Fruit fly (Drosophila melanogaster) whole organism, embryonic: ENCODE data around the gene CG6040.

Experiments used
- Adf1 ChIP-seq: fragments of 200-800 bp; sonication (Bioruptor generic); IDR thresholded peaks from 2 replicates; pipeline ENCODE4 v1.3.6; 2022; ENCODE audit warnings: missing biosample characterization, missing genetic modification characterization
- CG10209 ChIP-seq: fragments of 200-800 bp; sonication (Bioruptor generic); optimal IDR thresholded peaks from 3 replicates; lab custom pipeline; 2017; ENCODE audit warnings: missing biosample characterization, mild to moderate bottlenecking, missing genetic modification characterization, missing genetic modification reagents
- CG10543 ChIP-seq: fragments of 200-800 bp; sonication (Bioruptor generic); optimal IDR thresholded peaks from 3 replicates; lab custom pipeline; 2017; ENCODE audit warnings: missing biosample characterization, mild to moderate bottlenecking, missing genetic modification characterization, moderate library complexity
- CG10654 ChIP-seq: fragments of 200-800 bp; sonication (Bioruptor generic); optimal IDR thresholded peaks from 2 replicates; lab custom pipeline; 2016; ENCODE audit warnings: missing biosample characterization, missing genetic modification characterization
- CG11696 ChIP-seq: fragments of 200-800 bp; sonication (Bioruptor generic); IDR thresholded peaks from 2 replicates; pipeline ENCODE4 v1.3.6; 2022; ENCODE audit warnings: missing biosample characterization, missing genetic modification characterization
- CG12155 ChIP-seq: fragments of 200-800 bp; sonication (Bioruptor generic); optimal IDR thresholded peaks from 3 replicates; lab custom pipeline; 2016; ENCODE audit warnings: missing biosample characterization, missing genetic modification characterization
- CG12219 ChIP-seq: fragments of 200-800 bp; sonication (Bioruptor generic); optimal IDR thresholded peaks from 3 replicates; lab custom pipeline; 2018; ENCODE audit warnings: missing biosample characterization, mild to moderate bottlenecking, missing genetic modification characterization
- CG13123 ChIP-seq: fragments of 200-800 bp; sonication (Bioruptor generic); optimal IDR thresholded peaks from 2 replicates; lab custom pipeline; 2016; ENCODE audit warnings: missing biosample characterization, missing genetic modification characterization
- CG13775 ChIP-seq: fragments of 200-800 bp; sonication (Bioruptor generic); optimal IDR thresholded peaks from 3 replicates; lab custom pipeline; 2017; ENCODE audit warnings: missing biosample characterization, mild to moderate bottlenecking, missing genetic modification characterization
- CG14860 ChIP-seq: fragments of 200-800 bp; sonication (Bioruptor generic); IDR thresholded peaks from 3 replicates; pipeline ENCODE4 v1.3.6; 2022; ENCODE audit warnings: missing biosample characterization, missing genetic modification characterization; ENCODE audit not compliant: partially characterized antibody
- CG14965 ChIP-seq: fragments of 200-800 bp; sonication (Bioruptor generic); optimal IDR thresholded peaks from 2 replicates; lab custom pipeline; 2016; ENCODE audit warnings: missing biosample characterization, missing genetic modification characterization, borderline replicate concordance
- CG17186 ChIP-seq: fragments of 200-800 bp; sonication (Bioruptor generic); optimal IDR thresholded peaks from 3 replicates; lab custom pipeline; 2017; ENCODE audit warnings: missing biosample characterization, missing genetic modification reagents, missing genetic modification characterization
- CG1792 ChIP-seq: fragments of 200-800 bp; sonication (Bioruptor generic); optimal IDR thresholded peaks from 2 replicates; lab custom pipeline; 2016; ENCODE audit warnings: missing biosample characterization, missing genetic modification characterization
- CG18764 ChIP-seq: fragments of 200-800 bp; sonication (Bioruptor generic); optimal IDR thresholded peaks from 3 replicates; lab custom pipeline; 2016; ENCODE audit warnings: missing biosample characterization, missing genetic modification characterization
- CG31365 ChIP-seq: fragments of 200-800 bp; sonication (Bioruptor generic); optimal IDR thresholded peaks from 2 replicates; lab custom pipeline; 2018; ENCODE audit warnings: missing biosample characterization, mild to moderate bottlenecking, missing genetic modification characterization
- CG31441 ChIP-seq: fragments of 200-800 bp; sonication (Bioruptor generic); IDR thresholded peaks from 2 replicates; pipeline ENCODE4 v1.3.6; 2022; ENCODE audit warnings: missing biosample characterization, missing genetic modification characterization
- CG4424 ChIP-seq: fragments of 200-800 bp; sonication (Bioruptor generic); optimal IDR thresholded peaks from 3 replicates; lab custom pipeline; 2016; ENCODE audit warnings: missing biosample characterization, missing genetic modification characterization
- CG4617 ChIP-seq: fragments of 200-800 bp; sonication (Bioruptor generic); optimal IDR thresholded peaks from 3 replicates; lab custom pipeline; 2016; ENCODE audit warnings: missing biosample characterization, missing genetic modification characterization, borderline replicate concordance
- CG6791 ChIP-seq: fragments of 200-800 bp; sonication (Bioruptor generic); IDR thresholded peaks from 3 replicates; pipeline ENCODE4 v1.3.6; 2022; ENCODE audit warnings: missing biosample characterization, missing genetic modification characterization; ENCODE audit not compliant: partially characterized antibody
- CHES-1-like ChIP-seq: fragments of 200-800 bp; sonication (Bioruptor generic); optimal IDR thresholded peaks from 2 replicates; lab custom pipeline; 2016; ENCODE audit warnings: missing biosample characterization, missing genetic modification characterization
- CkIIα-i1 ChIP-seq: fragments of 200-800 bp; sonication (Bioruptor generic); IDR thresholded peaks from 2 replicates; pipeline ENCODE4 v1.3.6; 2022; ENCODE audit warnings: missing biosample characterization, missing genetic modification characterization
- D19B ChIP-seq: fragments of 200-800 bp; sonication (Bioruptor generic); optimal IDR thresholded peaks from 2 replicates; lab custom pipeline; 2017; ENCODE audit warnings: missing biosample characterization, mild to moderate bottlenecking, missing genetic modification characterization
- Dbx ChIP-seq: fragments of 200-800 bp; sonication (Bioruptor generic); IDR thresholded peaks from 3 replicates; pipeline ENCODE4 v1.3.6; 2022; ENCODE audit warnings: missing biosample characterization, missing genetic modification characterization
- Fer1 ChIP-seq: fragments of 200-800 bp; sonication (Bioruptor generic); optimal IDR thresholded peaks from 2 replicates; lab custom pipeline; 2017; ENCODE audit warnings: missing biosample characterization, mild to moderate bottlenecking, missing genetic modification characterization
- Fer3 ChIP-seq: fragments of 200-800 bp; sonication (Bioruptor generic); optimal IDR thresholded peaks from 2 replicates; lab custom pipeline; 2018; ENCODE audit warnings: missing biosample characterization, mild to moderate bottlenecking, missing genetic modification characterization, moderate library complexity
- H15 ChIP-seq: fragments of 200-800 bp; sonication (Bioruptor generic); IDR thresholded peaks from 3 replicates; pipeline ENCODE4 v1.3.6; 2022; ENCODE audit warnings: missing biosample characterization, missing genetic modification characterization
- Hr3 ChIP-seq: fragments of 200-800 bp; sonication (Bioruptor generic); optimal IDR thresholded peaks from 3 replicates; lab custom pipeline; 2016; ENCODE audit warnings: missing biosample characterization, missing genetic modification characterization
- Lhr ChIP-seq: fragments of 200-800 bp; sonication (Bioruptor generic); optimal IDR thresholded peaks from 3 replicates; lab custom pipeline; 2017; ENCODE audit warnings: mild to moderate bottlenecking, missing biosample characterization, missing genetic modification reagents, missing genetic modification characterization
- Lim3 ChIP-seq: fragments of 200-800 bp; sonication (Bioruptor generic); IDR thresholded peaks from 2 replicates; pipeline ENCODE4 v1.3.6; 2022; ENCODE audit warnings: missing biosample characterization, missing genetic modification characterization
- MBD-R2 ChIP-seq: fragments of 200-800 bp; sonication (Bioruptor generic); IDR thresholded peaks from 2 replicates; pipeline ENCODE4 v1.3.6; 2022; ENCODE audit warnings: missing biosample characterization, missing genetic modification characterization
- Myb ChIP-seq: fragments of 200-800 bp; sonication (Bioruptor generic); optimal IDR thresholded peaks from 2 replicates; lab custom pipeline; 2016; ENCODE audit warnings: missing biosample characterization, missing genetic modification characterization
- abd-A ChIP-seq: fragments of 200-800 bp; sonication (Bioruptor generic); optimal IDR thresholded peaks from 3 replicates; lab custom pipeline; 2019; ENCODE audit warnings: missing biosample characterization, mild to moderate bottlenecking, missing genetic modification characterization, moderate library complexity
- al ChIP-seq: fragments of 200-800 bp; sonication (Bioruptor generic); IDR thresholded peaks from 2 replicates; pipeline ENCODE4 v1.3.6; 2022; ENCODE audit warnings: missing biosample characterization, missing genetic modification characterization
- crc ChIP-seq: fragments of 200-800 bp; sonication (Bioruptor generic); optimal IDR thresholded peaks from 2 replicates; lab custom pipeline; 2016; ENCODE audit warnings: missing biosample characterization, missing genetic modification characterization
- emc ChIP-seq: fragments of 200-800 bp; sonication (Bioruptor generic); optimal IDR thresholded peaks from 2 replicates; lab custom pipeline; 2016; ENCODE audit warnings: missing biosample characterization, missing genetic modification characterization
- hb ChIP-seq: fragments of 200-800 bp; sonication (Bioruptor generic); IDR thresholded peaks from 3 replicates; pipeline ENCODE4 v1.3.6; 2022; ENCODE audit warnings: missing biosample characterization, missing genetic modification characterization; ENCODE audit not compliant: partially characterized antibody
- lmd ChIP-seq: fragments of 200-800 bp; sonication (Bioruptor generic); IDR thresholded peaks from 2 replicates; pipeline ENCODE4 v1.3.6; 2022; ENCODE audit warnings: missing biosample characterization, missing genetic modification characterization
- lov ChIP-seq, 2 experiments: fragments of 200-800 bp in 1 of 2; fragments of >200 bp in 1 of 2; sonication (Bioruptor generic) in 1 of 2; IDR thresholded peaks in 1 of 2; optimal IDR thresholded peaks in 1 of 2; 2 replicates in 1 of 2; 3 replicates in 1 of 2; pipeline versions ENCODE4 v1.3.6 to Lab custom; 2017 to 2022; ENCODE audit warnings: missing biosample characterization in 1 of 2, missing genetic modification characterization in 1 of 2
- onecut ChIP-seq: fragments of 200-800 bp; sonication (Bioruptor generic); IDR thresholded peaks from 2 replicates; pipeline ENCODE4 v1.3.6; 2022; ENCODE audit warnings: missing biosample characterization, missing genetic modification characterization
- pfk ChIP-seq: fragments of 200-800 bp; sonication (Bioruptor generic); optimal IDR thresholded peaks from 2 replicates; lab custom pipeline; 2018; ENCODE audit warnings: missing biosample characterization, mild to moderate bottlenecking, missing genetic modification characterization, moderate library complexity
- pho ChIP-seq: fragments of 200-800 bp; sonication (Bioruptor generic); optimal IDR thresholded peaks from 2 replicates; lab custom pipeline; 2016; ENCODE audit warnings: missing biosample characterization, missing genetic modification characterization
- pzg ChIP-seq: fragments of 200-800 bp; sonication (Bioruptor generic); optimal IDR thresholded peaks from 3 replicates; lab custom pipeline; 2018; ENCODE audit warnings: missing biosample characterization, mild to moderate bottlenecking, missing genetic modification characterization, moderate library complexity
- salm ChIP-seq: fragments of 200-800 bp; sonication (Bioruptor generic); optimal IDR thresholded peaks from 2 replicates; lab custom pipeline; 2018; ENCODE audit warnings: missing biosample characterization, mild to moderate bottlenecking, missing genetic modification characterization
- sima ChIP-seq: fragments of 200-800 bp; sonication (Bioruptor generic); optimal IDR thresholded peaks from 2 replicates; lab custom pipeline; 2016; ENCODE audit warnings: missing biosample characterization, missing genetic modification characterization
- sug ChIP-seq: fragments of 200-800 bp; optimal IDR thresholded peaks from 2 replicates; lab custom pipeline; 2019; ENCODE audit warnings: missing biosample characterization, mild to moderate bottlenecking, missing genetic modification characterization, moderate library complexity
- tna ChIP-seq: fragments of 200-800 bp; sonication (Bioruptor generic); IDR thresholded peaks from 2 replicates; pipeline ENCODE4 v1.3.6; 2022; ENCODE audit warnings: missing biosample characterization, missing genetic modification characterization; ENCODE audit not compliant: partially characterized antibody
- vvl ChIP-seq: fragments of 200-800 bp; sonication (Bioruptor generic); IDR thresholded peaks from 2 replicates; pipeline ENCODE4 v1.3.6; 2022; ENCODE audit warnings: missing biosample characterization, missing genetic modification characterization
- wor ChIP-seq: fragments of 200-800 bp; sonication (Bioruptor generic); IDR thresholded peaks from 2 replicates; pipeline ENCODE4 v1.3.6; 2022; ENCODE audit warnings: missing biosample characterization, missing genetic modification characterization
- zfh1 ChIP-seq: fragments of 200-800 bp; sonication (Bioruptor generic); IDR thresholded peaks from 3 replicates; pipeline ENCODE4 v1.3.6; 2022; ENCODE audit warnings: missing biosample characterization, missing genetic modification characterization

CG6040 gene

DNA sequence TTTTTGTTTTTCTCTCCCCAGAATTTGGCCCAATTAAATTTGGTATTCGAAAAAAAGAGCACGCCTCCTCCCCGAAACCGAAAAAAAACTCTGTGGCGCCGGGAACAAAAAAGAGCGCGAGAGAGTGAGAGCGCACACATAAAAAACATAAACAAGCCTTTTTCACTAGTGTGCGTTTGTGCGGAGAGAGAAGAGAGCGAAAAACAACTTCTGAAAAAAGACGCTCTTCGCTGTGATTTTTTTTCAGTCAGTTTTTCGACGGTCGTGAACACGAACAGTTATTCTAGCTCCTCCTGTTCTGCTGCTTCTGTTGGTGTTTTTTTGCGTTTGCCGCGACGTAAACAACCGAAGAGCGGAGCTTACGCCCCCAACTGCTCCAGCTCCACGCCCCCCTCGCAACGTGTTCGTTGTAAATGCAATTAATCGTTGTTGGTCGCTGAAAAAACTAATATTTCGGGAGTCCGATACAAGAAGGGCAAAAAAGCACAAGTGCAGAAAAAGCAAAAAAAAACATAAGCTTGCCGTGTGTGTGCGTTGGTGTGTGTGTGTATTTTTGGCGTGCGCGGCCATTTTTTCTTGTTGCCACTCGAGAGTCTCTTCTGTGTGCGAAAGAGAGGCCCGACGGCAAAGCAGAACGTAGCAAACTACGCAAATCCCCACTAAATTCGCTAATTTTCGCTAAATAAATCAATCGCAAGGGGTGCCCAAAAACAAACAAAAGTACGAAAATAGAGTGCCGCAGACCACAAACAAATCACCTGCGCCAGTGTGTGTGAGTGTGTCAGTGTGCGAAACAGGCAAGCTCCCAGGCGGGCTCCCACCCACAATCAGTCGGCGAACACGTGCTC lies 67.4 kb downstream of the CG6040 start, which contains the start of gene sqz (continued):
- TF ChIP-seq sug: no peak
- TF ChIP-seq vvl (GFP tag; lab: Robert Waterston, UW): peak; percentile 45
- no peak for TF ChIP-seq CG14860 (GFP tag; lab: Robert Waterston, UW)
- no peak for TF ChIP-seq tna (GFP tag; lab: Robert Waterston, UW)
- no peak for TF ChIP-seq lmd (GFP tag; lab: Robert Waterston, UW)
- no peak for TF ChIP-seq Lhr (GFP tag; lab: Kevin White, UChicago)
- no peak for TF ChIP-seq Hr3 (GFP tag; lab: Kevin White, UChicago)
- TF ChIP-seq CG10543 (GFP tag; lab: Kevin White, UChicago): peak; percentile 47
- TF ChIP-seq lov (optimal IDR thresholded peaks at IDR 0.05; lab: Kevin White, UChicago): no peak
- TF ChIP-seq lov (GFP tag; IDR thresholded peaks at IDR 0.05; lab: Robert Waterston, UW): 0 out of 3 replicates have a peak, but pooled peaks have one; percentile 34
- TF ChIP-seq hb (GFP tag; lab: Robert Waterston, UW): no peak
- 0 out of 2 replicates have a peak, but pooled peaks have one; percentile 20 for TF ChIP-seq onecut (GFP tag; lab: Robert Waterston, UW)
- TF ChIP-seq CG13123 (GFP tag; lab: Kevin White, UChicago): no peak
- peak; percentile 68 for TF ChIP-seq abd-A (tag; lab: Kevin White, UChicago)
- TF ChIP-seq salm (tag; lab: Kevin White, UChicago): no peak
- TF ChIP-seq wor: no peak
- no peak for TF ChIP-seq Fer3
- peak; percentile 12 for TF ChIP-seq CG13775 (GFP tag; lab: Kevin White, UChicago)
- no peak for TF ChIP-seq CkIIα-i1 (GFP tag; lab: Robert Waterston, UW)
- no peak for TF ChIP-seq emc (GFP tag; lab: Kevin White, UChicago)
- no peak for TF ChIP-seq Myb
- no peak for TF ChIP-seq D19B (GFP tag; lab: Kevin White, UChicago)
- TF ChIP-seq CG12155: no peak
- TF ChIP-seq CG31441 (GFP tag; lab: Robert Waterston, UW): no peak; the same call in 1 of the 2 replicates
- TF ChIP-seq pho: no peak
- TF ChIP-seq CHES-1-like (GFP tag; lab: Kevin White, UChicago): no peak
- TF ChIP-seq CG17186: no peak
- TF ChIP-seq Lim3 (GFP tag; lab: Robert Waterston, UW): no peak
- no peak for TF ChIP-seq sima (GFP tag; lab: Kevin White, UChicago)
- no peak for TF ChIP-seq CG4617
- TF ChIP-seq CG14965 (GFP tag; lab: Kevin White, UChicago): no peak
- TF ChIP-seq CG10209 (GFP tag; lab: Kevin White, UChicago): no peak
- no peak for TF ChIP-seq CG4424 (GFP tag; lab: Kevin White, UChicago)
- peak; percentile 47; the same call in 1 of the 2 replicates for TF ChIP-seq Adf1 (GFP tag; lab: Robert Waterston, UW)
- TF ChIP-seq pzg (GFP tag; lab: Kevin White, UChicago): no peak
- TF ChIP-seq MBD-R2: no peak
- no peak for TF ChIP-seq CG18764
- no peak for TF ChIP-seq CG1792 (GFP tag; lab: Kevin White, UChicago)
- TF ChIP-seq al (GFP tag; lab: Robert Waterston, UW): no peak
- TF ChIP-seq CG10654 (GFP tag; lab: Kevin White, UChicago): no peak
- peak; percentile 35; the same call in 1 of the 3 replicates for TF ChIP-seq Dbx (GFP tag; lab: Robert Waterston, UW)
- TF ChIP-seq CG6791 (GFP tag; lab: Robert Waterston, UW): no peak
- TF ChIP-seq Fer1 (GFP tag; lab: Kevin White, UChicago): peak; percentile 45
- TF ChIP-seq zfh1 (GFP tag; lab: Robert Waterston, UW): 0 out of 3 replicates have a peak, but pooled peaks have one; percentile 10
- TF ChIP-seq crc (GFP tag; lab: Kevin White, UChicago): no peak
- TF ChIP-seq CG12219 (GFP tag; lab: Kevin White, UChicago): peak; percentile 7
- no peak for TF ChIP-seq CG31365 (tag; lab: Kevin White, UChicago)
- no peak for TF ChIP-seq CG11696 (GFP tag; lab: Robert Waterston, UW)
- TF ChIP-seq pfk (GFP tag; lab: Kevin White, UChicago): no peak
- no peak for TF ChIP-seq H15 (GFP tag; lab: Robert Waterston, UW)
